Fruit fly (Drosophila melanogaster) whole organism, wandering third instar larva: ENCODE data around the gene CG14565.

Experiments used
- Dif ChIP-seq: fragments of 200-275, 200-300 bp; sonication (Bioruptor generic); optimal IDR thresholded peaks from 2 replicates; lab custom pipeline; 2018; ENCODE audit warnings: missing biosample characterization, missing genetic modification characterization; ENCODE audit not compliant: partially characterized antibody
- Hnf4 ChIP-seq: fragments of 200-800 bp; sonication (Bioruptor generic); optimal IDR thresholded peaks from 2 replicates; lab custom pipeline; 2016; ENCODE audit warnings: missing biosample characterization, mild to moderate bottlenecking, missing genetic modification characterization
- Hr78 ChIP-seq: fragments of >200 bp; optimal IDR thresholded peaks from 2 replicates; lab custom pipeline; 2017; ENCODE audit warnings: missing biosample characterization, missing genetic modification characterization
- OdsH ChIP-seq: fragments of 200-800 bp; sonication (Bioruptor generic); optimal IDR thresholded peaks from 2 replicates; lab custom pipeline; 2016; ENCODE audit warnings: missing biosample characterization, mild to moderate bottlenecking, missing genetic modification characterization
- foxo ChIP-seq, 2 experiments: fragments of 200-800 bp; sonication (Bioruptor generic); optimal IDR thresholded peaks; 2 replicates in 1 of 2; 3 replicates in 1 of 2; lab custom pipeline; 2016 to 2017; ENCODE audit warnings: missing biosample characterization in 2 of 2, missing genetic modification characterization in 2 of 2
- jim ChIP-seq: fragments of 175-275, 200-325 bp; sonication (Bioruptor generic); optimal IDR thresholded peaks from 2 replicates; lab custom pipeline; 2016; ENCODE audit warnings: missing biosample characterization, mild to moderate bottlenecking, missing genetic modification characterization
- lola ChIP-seq: fragments of >200 bp; optimal IDR thresholded peaks from 2 replicates; lab custom pipeline; 2017; ENCODE audit warnings: missing biosample characterization, missing genetic modification characterization
- pan ChIP-seq: fragments of >200 bp; optimal IDR thresholded peaks from 2 replicates; lab custom pipeline; 2017
- psq ChIP-seq: fragments of 200-800 bp; sonication (Bioruptor generic); optimal IDR thresholded peaks from 3 replicates; lab custom pipeline; 2017; ENCODE audit warnings: missing biosample characterization, mild to moderate bottlenecking, missing genetic modification characterization, moderate library complexity
- sage ChIP-seq: fragments of 200-800 bp; sonication (Bioruptor generic); optimal IDR thresholded peaks from 2 replicates; lab custom pipeline; 2016; ENCODE audit warnings: missing biosample characterization, mild to moderate bottlenecking, missing genetic modification characterization
- sv ChIP-seq: fragments of 200-800 bp; sonication (Bioruptor generic); optimal IDR thresholded peaks from 3 replicates; lab custom pipeline; 2016; ENCODE audit warnings: missing biosample characterization, missing genetic modification characterization
- tai ChIP-seq: sonication (Bioruptor generic); optimal IDR thresholded peaks from 2 replicates; lab custom pipeline; 2016; ENCODE audit warnings: missing biosample characterization, missing genetic modification characterization

DNA sequence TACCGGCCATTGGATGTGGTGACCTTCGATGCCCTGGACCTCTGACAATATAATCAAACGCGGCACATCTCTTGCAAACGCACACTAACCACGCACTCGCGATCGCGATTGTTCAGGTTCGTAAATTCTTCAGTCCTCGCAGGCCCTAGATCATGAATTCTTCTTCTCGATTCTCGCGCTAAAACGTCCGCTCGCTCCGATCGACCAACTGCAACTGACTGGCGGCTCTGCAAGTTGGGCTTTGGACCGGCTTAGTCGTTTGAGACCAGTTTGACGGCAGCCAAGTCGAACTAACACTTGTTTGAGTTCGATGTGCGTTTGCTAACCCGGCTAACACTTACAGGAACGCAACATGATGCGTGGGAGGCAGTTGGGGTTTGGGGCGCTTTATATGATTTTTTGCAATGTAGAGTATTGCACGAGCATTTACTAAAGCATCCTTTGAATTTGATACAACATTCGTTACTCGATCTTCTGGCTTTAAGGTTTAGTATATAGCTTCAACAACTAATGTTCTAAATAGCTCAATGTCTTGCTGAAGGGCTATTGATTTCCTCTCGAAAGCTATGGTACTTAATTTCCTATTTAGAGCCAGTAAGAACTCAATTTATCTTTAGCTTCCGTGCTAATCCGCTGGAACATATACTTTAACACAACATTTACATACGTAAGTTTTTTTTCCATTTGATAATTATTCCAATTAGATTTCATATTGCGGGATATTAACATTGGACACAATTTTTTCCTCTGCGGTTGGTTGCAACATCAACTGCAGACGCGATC is 37.7 kb downstream of the CG14565 start, which contains the start of gene CG32447:
- TF ChIP-seq Dif (GFP tag; lab: Kevin White, UChicago) (no peak), psq (no peak), OdsH (GFP tag; lab: Kevin White, UChicago) (no peak), Hnf4 (no peak), tai (no peak), sv (GFP tag; lab: Kevin White, UChicago) (no peak), lola (GFP tag; lab: Kevin White, UChicago) (no peak), sage (GFP tag; lab: Kevin White, UChicago) (no peak), foxo (GFP tag; optimal IDR thresholded peaks at IDR 0.05; lab: Kevin White, UChicago) (no peak), Hr78 (no peak), jim (GFP tag; lab: Kevin White, UChicago) (no peak), pan (no peak)
